Fruit fly (Drosophila melanogaster) whole organism, embryonic: Measurements from ENCODE around the gene Eno.

ENCODE experiments used
- Abd-B ChIP-seq: fragments of 200-800 bp; sonication (Bioruptor generic); optimal IDR thresholded peaks from 2 replicates; lab custom pipeline; 2018; ENCODE audit warnings: missing biosample characterization, mild to moderate bottlenecking, missing genetic modification characterization, moderate library complexity
- Atf6 ChIP-seq: fragments of 200-800 bp; sonication (Bioruptor generic); IDR thresholded peaks from 2 replicates; pipeline ENCODE4 v1.3.6; 2022; ENCODE audit warnings: missing biosample characterization, missing genetic modification characterization
- B-H1 ChIP-seq: fragments of 200-800 bp; sonication (Bioruptor generic); IDR thresholded peaks from 3 replicates; pipeline ENCODE4 v1.3.6; 2022; ENCODE audit warnings: missing biosample characterization, missing genetic modification characterization
- CG10274 ChIP-seq: fragments of 200-800 bp; sonication (Bioruptor generic); optimal IDR thresholded peaks from 3 replicates; lab custom pipeline; 2017; ENCODE audit warnings: missing biosample characterization, mild to moderate bottlenecking, missing genetic modification characterization
- CG10321 ChIP-seq: fragments of 200-800 bp; sonication (Bioruptor generic); IDR thresholded peaks from 2 replicates; pipeline ENCODE4 v1.3.6; 2022; ENCODE audit warnings: missing biosample characterization, missing genetic modification characterization
- CG12071 ChIP-seq: fragments of 200-800 bp; sonication (Bioruptor generic); optimal IDR thresholded peaks from 3 replicates; lab custom pipeline; 2018; ENCODE audit warnings: missing biosample characterization, mild to moderate bottlenecking, missing genetic modification characterization
- CG14050 ChIP-seq: fragments of 200-800 bp; sonication (Bioruptor generic); IDR thresholded peaks from 3 replicates; pipeline ENCODE4 v1.3.6; 2022; ENCODE audit warnings: missing biosample characterization, missing genetic modification characterization
- CG14710 ChIP-seq: fragments of 200-800 bp; sonication (Bioruptor generic); optimal IDR thresholded peaks from 3 replicates; lab custom pipeline; 2019; ENCODE audit warnings: missing biosample characterization, mild to moderate bottlenecking, missing genetic modification characterization, moderate library complexity
- CG15601 ChIP-seq: fragments of 200-800 bp; sonication (Bioruptor generic); optimal IDR thresholded peaks from 3 replicates; lab custom pipeline; 2019; ENCODE audit warnings: missing biosample characterization, mild to moderate bottlenecking, missing genetic modification characterization, moderate library complexity
- CG16813 ChIP-seq: fragments of 200-800 bp; sonication (Bioruptor generic); IDR thresholded peaks from 3 replicates; pipeline ENCODE4 v1.3.6; 2022; ENCODE audit warnings: missing biosample characterization, missing genetic modification characterization; ENCODE audit not compliant: partially characterized antibody
- CG17361 ChIP-seq: fragments of 200-800 bp; sonication (Bioruptor generic); IDR thresholded peaks from 3 replicates; pipeline ENCODE4 v1.3.6; 2022; ENCODE audit warnings: missing biosample characterization, missing genetic modification characterization
- CG1792 ChIP-seq: fragments of 200-800 bp; sonication (Bioruptor generic); optimal IDR thresholded peaks from 2 replicates; lab custom pipeline; 2016; ENCODE audit warnings: missing biosample characterization, missing genetic modification characterization
- CG2202 ChIP-seq: fragments of 200-800 bp; sonication (Bioruptor generic); optimal IDR thresholded peaks from 2 replicates; lab custom pipeline; 2018; ENCODE audit warnings: missing biosample characterization, mild to moderate bottlenecking, missing genetic modification characterization
- CG31224 ChIP-seq: fragments of 200-800 bp; sonication (Bioruptor generic); IDR thresholded peaks from 2 replicates; pipeline ENCODE4 v1.3.6; 2022; ENCODE audit warnings: missing biosample characterization, missing genetic modification characterization
- CG3163 ChIP-seq: fragments of 200-800 bp; sonication (Bioruptor generic); optimal IDR thresholded peaks from 3 replicates; lab custom pipeline; 2016; ENCODE audit warnings: missing biosample characterization, missing genetic modification characterization
- CG33213 ChIP-seq: fragments of 200-800 bp; sonication (Bioruptor generic); optimal IDR thresholded peaks from 3 replicates; lab custom pipeline; 2016; ENCODE audit warnings: missing biosample characterization, missing genetic modification characterization
- CG3995 ChIP-seq: fragments of 200-800 bp; sonication (Bioruptor generic); optimal IDR thresholded peaks from 3 replicates; lab custom pipeline; 2016; ENCODE audit warnings: missing biosample characterization, missing genetic modification characterization
- CG4820 ChIP-seq: fragments of 200-800 bp; sonication (Bioruptor generic); optimal IDR thresholded peaks from 3 replicates; lab custom pipeline; 2016; ENCODE audit warnings: missing biosample characterization, missing genetic modification characterization
- CG6175 ChIP-seq: fragments of 200-800 bp; sonication (Bioruptor generic); IDR thresholded peaks from 3 replicates; pipeline ENCODE4 v1.3.6; 2022; ENCODE audit warnings: missing biosample characterization, missing genetic modification characterization
- CG6654 ChIP-seq: fragments of 200-800 bp; sonication (Bioruptor generic); optimal IDR thresholded peaks from 2 replicates; lab custom pipeline; 2017; ENCODE audit warnings: missing biosample characterization, mild to moderate bottlenecking, missing genetic modification characterization
- CG8290 ChIP-seq, 3 experiments: fragments of 200-800 bp; sonication (Bioruptor generic); optimal IDR thresholded peaks; 2 replicates each; lab custom pipeline; 2016 to 2019; ENCODE audit warnings: missing biosample characterization in 3 of 3, missing genetic modification characterization in 3 of 3, mild to moderate bottlenecking in 2 of 3, moderate library complexity in 1 of 3
- CG9215 ChIP-seq: fragments of 200-800 bp; sonication (Bioruptor generic); IDR thresholded peaks from 2 replicates; pipeline ENCODE4 v1.3.6; 2022; ENCODE audit warnings: missing biosample characterization, missing genetic modification characterization
- CTCF ChIP-seq: fragments of 200-800 bp; sonication (Bioruptor generic); optimal IDR thresholded peaks from 2 replicates; lab custom pipeline; 2017; ENCODE audit warnings: missing biosample characterization, mild to moderate bottlenecking, missing genetic modification characterization, moderate library complexity
- Camta ChIP-seq: fragments of 200-800 bp; sonication (Bioruptor generic); optimal IDR thresholded peaks from 2 replicates; lab custom pipeline; 2016; ENCODE audit warnings: missing biosample characterization, missing genetic modification characterization
- Chrac-16 ChIP-seq: fragments of 200-800 bp; sonication (Bioruptor generic); optimal IDR thresholded peaks from 3 replicates; lab custom pipeline; 2016; ENCODE audit warnings: missing biosample characterization, missing genetic modification characterization
- Dip3 ChIP-seq: fragments of 200-800 bp; sonication (Bioruptor generic); optimal IDR thresholded peaks from 3 replicates; lab custom pipeline; 2016; ENCODE audit warnings: missing biosample characterization, missing genetic modification characterization
- GATAe ChIP-seq: fragments of 200-800 bp; sonication (Bioruptor generic); conservative IDR thresholded peaks from 2 replicates; pipeline ENCODE4 v1.3.6; 2022; ENCODE audit warnings: missing biosample characterization, missing genetic modification characterization
- H15 ChIP-seq: fragments of 200-800 bp; sonication (Bioruptor generic); IDR thresholded peaks from 3 replicates; pipeline ENCODE4 v1.3.6; 2022; ENCODE audit warnings: missing biosample characterization, missing genetic modification characterization
- Nf-YA ChIP-seq: fragments of 200-800 bp; sonication (Bioruptor generic); IDR thresholded peaks from 2 replicates; pipeline ENCODE4 v1.3.6; 2022; ENCODE audit warnings: missing biosample characterization, missing genetic modification characterization
- Oli ChIP-seq: fragments of 200-800 bp; sonication (Bioruptor generic); optimal IDR thresholded peaks from 2 replicates; lab custom pipeline; 2018; ENCODE audit warnings: missing biosample characterization, mild to moderate bottlenecking, missing genetic modification characterization, moderate library complexity
- Optix ChIP-seq: fragments of 200-800 bp; sonication (Bioruptor generic); IDR thresholded peaks from 3 replicates; pipeline ENCODE4 v1.3.6; 2022; ENCODE audit warnings: missing biosample characterization, missing genetic modification characterization
- Poxn ChIP-seq: fragments of 200-800 bp; sonication (Bioruptor generic); IDR thresholded peaks from 2 replicates; pipeline ENCODE4 v1.3.6; 2022; ENCODE audit warnings: missing biosample characterization, missing genetic modification characterization
- Rx ChIP-seq: fragments of 200-800 bp; sonication (Bioruptor generic); IDR thresholded peaks from 2 replicates; pipeline ENCODE4 v1.3.6; 2022; ENCODE audit warnings: missing biosample characterization, missing genetic modification characterization
- Sry-β ChIP-seq: fragments of 200-800 bp; sonication (Bioruptor generic); optimal IDR thresholded peaks from 2 replicates; lab custom pipeline; 2018; ENCODE audit warnings: missing biosample characterization, mild to moderate bottlenecking, missing genetic modification characterization, moderate library complexity
- Vsx1 ChIP-seq: fragments of 200-800 bp; sonication (Bioruptor generic); optimal IDR thresholded peaks from 2 replicates; lab custom pipeline; 2017; ENCODE audit warnings: missing biosample characterization, mild to moderate bottlenecking, missing genetic modification characterization, missing genetic modification reagents
- aop ChIP-seq: fragments of 200-800 bp; sonication (Bioruptor generic); IDR thresholded peaks from 2 replicates; pipeline ENCODE4 v1.3.6; 2022; ENCODE audit warnings: missing biosample characterization, missing genetic modification characterization
- ara ChIP-seq: fragments of 200-800 bp; sonication (Bioruptor generic); IDR thresholded peaks from 2 replicates; pipeline ENCODE4 v1.3.6; 2022; ENCODE audit warnings: missing biosample characterization, missing genetic modification characterization
- croc ChIP-seq: fragments of 200-800 bp; sonication (Bioruptor generic); conservative IDR thresholded peaks from 3 replicates; pipeline ENCODE4 v1.3.6; 2022; ENCODE audit warnings: missing biosample characterization, missing genetic modification characterization
- cwo ChIP-seq: fragments of 200-800 bp; sonication (Bioruptor generic); optimal IDR thresholded peaks from 3 replicates; lab custom pipeline; 2017; ENCODE audit warnings: missing biosample characterization, missing genetic modification characterization, mild to moderate bottlenecking, moderate library complexity, missing genetic modification reagents
- dimm ChIP-seq: fragments of 200-800 bp; sonication (Bioruptor generic); IDR thresholded peaks from 2 replicates; pipeline ENCODE4 v1.3.6; 2022; ENCODE audit warnings: missing biosample characterization, missing genetic modification characterization
- her ChIP-seq: fragments of 200-800 bp; sonication (Bioruptor generic); optimal IDR thresholded peaks from 2 replicates; lab custom pipeline; 2016; ENCODE audit warnings: missing biosample characterization, missing genetic modification characterization
- pum ChIP-seq: fragments of 200-800 bp; sonication (Bioruptor generic); optimal IDR thresholded peaks from 2 replicates; lab custom pipeline; 2016; ENCODE audit warnings: missing biosample characterization, missing genetic modification characterization
- schlank ChIP-seq: fragments of 200-800 bp; sonication (Bioruptor generic); optimal IDR thresholded peaks from 2 replicates; lab custom pipeline; 2018; ENCODE audit warnings: missing biosample characterization, mild to moderate bottlenecking, missing genetic modification characterization
- slou ChIP-seq: fragments of 200-800 bp; sonication (Bioruptor generic); optimal IDR thresholded peaks from 3 replicates; lab custom pipeline; 2016; ENCODE audit warnings: missing biosample characterization, missing genetic modification characterization
- slp2 ChIP-seq: fragments of 200-800 bp; sonication (Bioruptor generic); optimal IDR thresholded peaks from 2 replicates; lab custom pipeline; 2016; ENCODE audit warnings: missing biosample characterization, missing genetic modification characterization
- tna ChIP-seq: fragments of 200-800 bp; sonication (Bioruptor generic); IDR thresholded peaks from 2 replicates; pipeline ENCODE4 v1.3.6; 2022; ENCODE audit warnings: missing biosample characterization, missing genetic modification characterization; ENCODE audit not compliant: partially characterized antibody

The Eno gene

dm6 chr2L:1727826-1728619 lies 1.4 kb downstream of the Eno start (continued):
- TF ChIP-seq CG6175 (GFP tag; lab: Robert Waterston, UW) = peak; percentile 91
- peak; percentile 86 for TF ChIP-seq pum (GFP tag; lab: Kevin White, UChicago)
- peak; percentile 48 for TF ChIP-seq Sry-β (GFP tag; lab: Kevin White, UChicago)
- TF ChIP-seq Poxn = peak; percentile 94
- TF ChIP-seq H15 (GFP tag; lab: Robert Waterston, UW) = peak; percentile 95
- TF ChIP-seq slou (GFP tag; lab: Kevin White, UChicago) = peak; percentile 94
- peak; percentile 96 for TF ChIP-seq croc (GFP tag; lab: Robert Waterston, UW)
- TF ChIP-seq schlank (tag; lab: Kevin White, UChicago) = peak; percentile 95
- TF ChIP-seq CG3995 (GFP tag; lab: Kevin White, UChicago) = peak; percentile 36
- peak; percentile 85 for TF ChIP-seq CG10274 (GFP tag; lab: Kevin White, UChicago)
- TF ChIP-seq CG14050 (GFP tag; lab: Robert Waterston, UW) = peak; percentile 94
- TF ChIP-seq Vsx1 = peak; percentile 97
- TF ChIP-seq CG15601 (tag; lab: Kevin White, UChicago) = peak; percentile 98
- TF ChIP-seq CTCF (GFP tag; lab: Kevin White, UChicago) = peak; percentile 47
- peak; percentile 92 for TF ChIP-seq Nf-YA (GFP tag; lab: Robert Waterston, UW)
- peak; percentile 95 for TF ChIP-seq Chrac-16 (GFP tag; lab: Kevin White, UChicago)
- TF ChIP-seq her (GFP tag; lab: Kevin White, UChicago) = peak; percentile 46
- TF ChIP-seq CG3163 (GFP tag; lab: Kevin White, UChicago) = peak; percentile 50
- peak; percentile 94 for TF ChIP-seq Optix (GFP tag; lab: Robert Waterston, UW)
- peak; percentile 74 for TF ChIP-seq slp2 (GFP tag; lab: Kevin White, UChicago)
- TF ChIP-seq CG16813 (GFP tag; lab: Robert Waterston, UW) = peak; percentile 91
- peak; percentile 71 for TF ChIP-seq CG1792 (GFP tag; lab: Kevin White, UChicago)
- TF ChIP-seq tna = peak; percentile 80
- TF ChIP-seq Rx (GFP tag; lab: Robert Waterston, UW) = peak; percentile 92
- peak; percentile 98 for TF ChIP-seq Oli
- TF ChIP-seq CG17361 (GFP tag; lab: Robert Waterston, UW) = peak; percentile 92
- peak; percentile 81 for TF ChIP-seq Camta (GFP tag; lab: Kevin White, UChicago)
- TF ChIP-seq Dip3 (GFP tag; lab: Kevin White, UChicago) = peak; percentile 89
- peak; percentile 81 for TF ChIP-seq aop (GFP tag; lab: Robert Waterston, UW)
- TF ChIP-seq cwo (GFP tag; lab: Kevin White, UChicago) = peak; percentile 95
- peak; percentile 89 for TF ChIP-seq GATAe (GFP tag; lab: Robert Waterston, UW)
- TF ChIP-seq CG4820 (GFP tag; lab: Kevin White, UChicago) = peak; percentile 94
- peak; percentile 97 for TF ChIP-seq CG9215 (GFP tag; lab: Robert Waterston, UW)
- peak; percentile 98 for TF ChIP-seq Atf6 (GFP tag; lab: Robert Waterston, UW)
- peak; percentile 95 for TF ChIP-seq CG2202
- peak; percentile 78; the same call in 1 of the 2 replicates for TF ChIP-seq CG10321 (GFP tag; lab: Robert Waterston, UW)
- peak; percentile 92 for TF ChIP-seq CG31224
- TF ChIP-seq dimm = peak; percentile 78
- TF ChIP-seq B-H1 = peak; percentile 90
- peak; percentile 98 for TF ChIP-seq Abd-B
- peak; percentile 94 for TF ChIP-seq ara (GFP tag; lab: Robert Waterston, UW)
- peak; percentile 93 for TF ChIP-seq CG14710 (tag; lab: Kevin White, UChicago)
- peak; percentile 69 for TF ChIP-seq CG6654
- peak; percentile 90 for TF ChIP-seq CG12071 (GFP tag; lab: Kevin White, UChicago)
- TF ChIP-seq CG8290 (GFP tag; optimal IDR thresholded peaks at IDR 0.05; lab: Kevin White, UChicago) = peak; percentile 57
- TF ChIP-seq CG8290 (tag; optimal IDR thresholded peaks at IDR 0.05; lab: Kevin White, UChicago) = peak; percentile 77 to 95
- TF ChIP-seq CG33213 (GFP tag; lab: Kevin White, UChicago) = peak; percentile 52
